Worm (Caenorhabditis elegans) whole organism, L2 larva: ENCODE measurements around the gene hlh-4.

Experiments used
- aly-2 ChIP-seq: fragments of 150-350 bp; optimal IDR thresholded peaks from 2 replicates; lab custom pipeline; 2014; ENCODE audit warnings: missing biosample characterization, missing genetic modification characterization
- ceh-82 ChIP-seq: fragments of 150-350 bp; optimal IDR thresholded peaks from 2 replicates; lab custom pipeline; 2014; ENCODE audit warnings: missing biosample characterization, missing genetic modification characterization
- elt-1 ChIP-seq: fragments of 150-350 bp; optimal IDR thresholded peaks from 2 replicates; lab custom pipeline; 2014; ENCODE audit warnings: missing biosample characterization, missing genetic modification characterization
- snpc-4 ChIP-seq: fragments of 150-350 bp; optimal IDR thresholded peaks from 2 replicates; lab custom pipeline; 2014; ENCODE audit warnings: missing biosample characterization, missing genetic modification characterization

ce11 chrIII:9751074-9751473, 12.2 kb upstream of the hlh-4 start, which contains the start of gene T05G5.5:
- TF ChIP-seq ceh-82, result no peak
- no peak for TF ChIP-seq elt-1 (tag; lab: Kevin White, UChicago)
- TF ChIP-seq aly-2 (tag; lab: Kevin White, UChicago), result no peak
- TF ChIP-seq snpc-4, result no peak
